Worm (Caenorhabditis elegans) whole organism, L1 larva: ENCODE measurements around the gene smc-3.

Experiments used
- C04F5.9 ChIP-seq: sonication (generic microtip); optimal IDR thresholded peaks from 2 replicates; lab custom pipeline; 2016; ENCODE audit warnings: missing genetic modification characterization, missing compliant biosample characterization
- C16A3.4 ChIP-seq: fragments of 150-350 bp; optimal IDR thresholded peaks from 2 replicates; lab custom pipeline; 2014; ENCODE audit warnings: missing biosample characterization, missing genetic modification characterization
- F16B12.6 ChIP-seq: fragments of 150-350 bp; optimal IDR thresholded peaks from 2 replicates; lab custom pipeline; 2014; ENCODE audit warnings: missing biosample characterization, missing genetic modification characterization
- aha-1 ChIP-seq: fragments of 150-350 bp; optimal IDR thresholded peaks from 2 replicates; lab custom pipeline; 2014; ENCODE audit warnings: missing biosample characterization, missing genetic modification characterization
- ama-1 ChIP-seq: fragments of 150-350 bp; optimal IDR thresholded peaks from 2 replicates; lab custom pipeline; 2014
- ceh-82 ChIP-seq, 3 experiments: fragments of 150-350 bp in 1 of 3; sonication (generic microtip) in 2 of 3; optimal IDR thresholded peaks; 2 replicates each; lab custom pipeline; 2014 to 2017; ENCODE audit warnings: missing biosample characterization in 3 of 3, missing genetic modification characterization in 3 of 3
- ceh-90 ChIP-seq: sonication (generic microtip); optimal IDR thresholded peaks from 2 replicates; lab custom pipeline; 2016; ENCODE audit warnings: missing genetic modification characterization, missing compliant biosample characterization
- dpl-1 ChIP-seq, 3 experiments: fragments of 150-350 bp in 2 of 3; sonication (generic microtip) in 1 of 3; optimal IDR thresholded peaks; 2 replicates each; lab custom pipeline; 2014 to 2017; ENCODE audit warnings: missing biosample characterization in 3 of 3, missing genetic modification characterization in 3 of 3, missing genetic modification reagents in 3 of 3
- dsc-1 ChIP-seq: sonication (generic microtip); optimal IDR thresholded peaks from 2 replicates; lab custom pipeline; 2016; ENCODE audit warnings: mild to moderate bottlenecking, missing genetic modification characterization, missing compliant biosample characterization
- efl-1 ChIP-seq, 4 experiments: fragments of 150-350 bp; optimal IDR thresholded peaks in 3 of 4; peaks in 1 of 4; 1 replicate in 1 of 4; 2 replicates in 3 of 4; lab custom pipeline; 2014; ENCODE audit warnings: missing biosample characterization in 2 of 4, missing genetic modification characterization in 2 of 4, missing genetic modification reagents in 2 of 4
- egl-13 ChIP-seq: sonication (generic microtip); optimal IDR thresholded peaks from 2 replicates; lab custom pipeline; 2016; ENCODE audit warnings: missing genotype, missing genetic modification reagents, missing genetic modification characterization, missing compliant biosample characterization
- elt-2 ChIP-seq: sonication (generic microtip); optimal IDR thresholded peaks from 2 replicates; lab custom pipeline; 2016; ENCODE audit warnings: missing genetic modification characterization, mild to moderate bottlenecking, inconsistent platforms, missing compliant biosample characterization, missing genetic modification reagents
- ets-5 ChIP-seq: fragments of 200-800 bp; sonication (Bioruptor generic); IDR thresholded peaks from 2 replicates; pipeline ENCODE4 v1.3.6; 2022; ENCODE audit warnings: missing genetic modification characterization, missing compliant biosample characterization
- fkh-4 ChIP-seq: sonication (generic microtip); optimal IDR thresholded peaks from 2 replicates; lab custom pipeline; 2016; ENCODE audit warnings: missing compliant biosample characterization, missing genetic modification characterization, borderline replicate concordance
- fkh-8 ChIP-seq: sonication (generic microtip); optimal IDR thresholded peaks from 2 replicates; lab custom pipeline; 2016; ENCODE audit warnings: mild to moderate bottlenecking, missing genetic modification characterization, missing compliant biosample characterization
- hlh-17 ChIP-seq: fragments of 200-800 bp; sonication (Bioruptor generic); optimal IDR thresholded peaks from 2 replicates; lab custom pipeline; 2018; ENCODE audit warnings: missing genetic modification characterization, mild to moderate bottlenecking, missing compliant biosample characterization, moderate library complexity, borderline replicate concordance
- hpl-2 ChIP-seq: fragments of 150-350 bp; optimal IDR thresholded peaks from 2 replicates; lab custom pipeline; 2014; ENCODE audit warnings: missing biosample characterization, missing genetic modification reagents, missing genetic modification characterization
- irx-1 ChIP-seq: sonication (generic microtip); optimal IDR thresholded peaks from 2 replicates; lab custom pipeline; 2016; ENCODE audit warnings: missing genetic modification characterization, missing compliant biosample characterization
- isw-1 ChIP-seq: fragments of 200-800 bp; sonication (Bioruptor generic); IDR thresholded peaks from 2 replicates; pipeline ENCODE4 v1.3.6; 2022; ENCODE audit warnings: missing genetic modification characterization, missing compliant biosample characterization
- lin-15B ChIP-seq: fragments of 150-350 bp; sonication (generic microtip); optimal IDR thresholded peaks from 3 replicates; lab custom pipeline; 2014; ENCODE audit warnings: missing biosample characterization, missing genetic modification characterization
- lin-35 ChIP-seq, 2 experiments: fragments of 150-350 bp; optimal IDR thresholded peaks; 2 replicates each; lab custom pipeline; 2014; ENCODE audit warnings: missing biosample characterization in 2 of 2, missing genetic modification characterization in 2 of 2, missing genetic modification reagents in 2 of 2
- lir-3 ChIP-seq: sonication (generic microtip); optimal IDR thresholded peaks from 2 replicates; lab custom pipeline; 2016; ENCODE audit warnings: mild to moderate bottlenecking, missing genetic modification characterization, moderate library complexity, missing compliant biosample characterization; ENCODE audit not compliant: poor library complexity
- lsy-2 ChIP-seq, 2 experiments: fragments of 150-350 bp; optimal IDR thresholded peaks; 2 replicates each; lab custom pipeline; 2014; ENCODE audit warnings: missing biosample characterization in 2 of 2, missing genetic modification characterization in 2 of 2
- mab-9 ChIP-seq: fragments of 200-800 bp; sonication (Bioruptor generic); IDR thresholded peaks from 2 replicates; pipeline ENCODE4 v1.3.6; 2022; ENCODE audit warnings: missing genetic modification reagents, missing genetic modification characterization, missing compliant biosample characterization
- mdl-1 ChIP-seq, 2 experiments: fragments of 150-350 bp; optimal IDR thresholded peaks; 2 replicates each; lab custom pipeline; 2014 to 2017; ENCODE audit warnings: missing biosample characterization in 2 of 2, missing genetic modification characterization in 2 of 2, inconsistent platforms in 1 of 2
- mep-1 ChIP-seq: fragments of 150-350 bp; optimal IDR thresholded peaks from 2 replicates; lab custom pipeline; 2014; ENCODE audit warnings: missing biosample characterization, missing genetic modification characterization
- nhr-19 ChIP-seq: fragments of 200-800 bp; sonication (Bioruptor generic); conservative IDR thresholded peaks from 2 replicates; pipeline ENCODE4 v1.3.6; 2022; ENCODE audit warnings: missing genetic modification characterization, missing compliant biosample characterization
- nhr-71 ChIP-seq: sonication (generic microtip); optimal IDR thresholded peaks from 2 replicates; lab custom pipeline; 2016; ENCODE audit warnings: mild to moderate bottlenecking, missing genetic modification characterization, moderate library complexity, missing compliant biosample characterization
- nhr-76 ChIP-seq: sonication (generic microtip); optimal IDR thresholded peaks from 2 replicates; lab custom pipeline; 2017; ENCODE audit warnings: missing biosample characterization, missing genetic modification characterization
- nhr-85 ChIP-seq: sonication (generic microtip); peaks from one replicate; lab custom pipeline; 2016; ENCODE audit warnings: missing genetic modification characterization, inconsistent platforms, missing compliant biosample characterization
- nhr-90 ChIP-seq: sonication (generic microtip); optimal IDR thresholded peaks from 2 replicates; lab custom pipeline; 2016; ENCODE audit warnings: mild to moderate bottlenecking, missing genetic modification characterization, missing compliant biosample characterization; ENCODE audit not compliant: poor library complexity
- pax-3 ChIP-seq: fragments of 200-800 bp; sonication (Bioruptor generic); optimal IDR thresholded peaks from 2 replicates; lab custom pipeline; 2018; ENCODE audit warnings: mild to moderate bottlenecking, missing genetic modification characterization, moderate library complexity, missing compliant biosample characterization
- pqm-1 ChIP-seq: sonication (generic microtip); optimal IDR thresholded peaks from 3 replicates; lab custom pipeline; 2017; ENCODE audit warnings: missing biosample characterization, missing genetic modification characterization
- snu-23 ChIP-seq: sonication (generic microtip); optimal IDR thresholded peaks from 2 replicates; lab custom pipeline; 2016; ENCODE audit warnings: missing genetic modification characterization, missing compliant biosample characterization
- sup-37 ChIP-seq: fragments of 200-800 bp; sonication (Bioruptor generic); optimal IDR thresholded peaks from 2 replicates; lab custom pipeline; 2018; ENCODE audit warnings: mild to moderate bottlenecking, missing genetic modification characterization, missing compliant biosample characterization
- tbx-2 ChIP-seq: sonication (generic microtip); optimal IDR thresholded peaks from 2 replicates; lab custom pipeline; 2016; ENCODE audit warnings: missing genetic modification characterization, missing compliant biosample characterization
- tlp-1 ChIP-seq: fragments of 150-350 bp; optimal IDR thresholded peaks from 2 replicates; lab custom pipeline; 2014; ENCODE audit warnings: missing biosample characterization, missing genetic modification characterization
- unc-86 ChIP-seq: sonication (generic microtip); optimal IDR thresholded peaks from 2 replicates; lab custom pipeline; 2016; ENCODE audit warnings: missing genetic modification characterization, missing compliant biosample characterization
- unc-98 ChIP-seq: fragments of 200-800 bp; sonication (Bioruptor generic); IDR thresholded peaks from 2 replicates; pipeline ENCODE4 v1.3.6; 2022; ENCODE audit warnings: missing genetic modification characterization, missing compliant biosample characterization
- xbp-1 ChIP-seq: sonication (generic microtip); optimal IDR thresholded peaks from 2 replicates; lab custom pipeline; 2016; ENCODE audit warnings: missing genetic modification characterization, missing compliant biosample characterization
- zag-1 ChIP-seq: fragments of 150-350 bp; optimal IDR thresholded peaks from 2 replicates; lab custom pipeline; 2014; ENCODE audit warnings: missing biosample characterization, missing genetic modification characterization
- ztf-11 ChIP-seq, 2 experiments: sonication (generic microtip); optimal IDR thresholded peaks; 2 replicates each; lab custom pipeline; 2016 to 2017; ENCODE audit warnings: missing genetic modification characterization in 2 of 2, missing biosample characterization in 1 of 2, missing compliant biosample characterization in 1 of 2

Gene smc-3

DNA sequence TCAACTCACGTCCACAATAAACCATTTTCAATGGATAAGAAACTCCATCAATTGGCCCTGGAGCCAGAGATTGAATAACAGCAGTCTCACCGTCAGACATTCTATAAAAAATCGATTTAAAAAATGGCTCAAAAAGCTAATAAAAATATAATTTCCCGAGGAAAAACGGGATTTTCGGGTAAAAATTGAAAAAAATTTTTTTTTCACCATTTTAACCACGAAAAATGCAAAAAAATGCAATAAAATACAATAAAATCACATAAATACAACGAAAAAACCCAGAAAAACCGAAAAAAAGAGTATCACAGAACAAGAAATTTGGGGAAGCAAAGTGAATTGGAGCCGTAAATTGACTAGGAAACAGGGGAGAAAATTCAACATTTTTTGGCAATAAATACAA, 11.9 kb upstream of the smc-3 start, which contains the start of gene Y47D3A.21:
Gene Y47D3A.21, minus strand, starts transcription at position 101 of the 400 bp plus-strand sequence.
- TF ChIP-seq efl-1 (optimal IDR thresholded peaks at IDR 0.05; lab: Kevin White, UChicago) (no peak), efl-1 (GFP tag; optimal IDR thresholded peaks at IDR 0.05 in 1 of 2; lab: Kevin White, UChicago) (peak in 1 of 2 experiments; percentile 21), ets-5 (GFP tag; lab: Robert Waterston, UW) (no peak)

DNA sequence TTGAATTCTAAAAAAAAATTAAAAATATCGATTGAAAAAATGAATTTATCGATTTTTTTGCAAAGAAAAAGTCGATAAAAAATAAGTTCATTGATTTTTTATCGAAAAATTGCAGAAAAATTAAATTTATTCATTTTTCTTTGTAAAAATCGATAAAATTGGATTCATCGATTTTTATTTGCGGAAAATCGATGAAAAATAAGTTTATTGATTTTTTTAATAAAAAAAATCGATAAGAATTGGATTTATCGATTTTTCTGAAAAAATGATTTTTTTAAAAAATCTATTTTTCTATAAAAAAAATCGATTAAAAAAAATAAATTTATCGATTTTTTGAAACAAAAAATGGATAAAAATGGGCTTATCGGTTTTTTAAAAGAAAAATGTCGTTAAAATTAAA, 10.8 kb upstream of the smc-3 start:
- TF ChIP-seq lir-3 (tag; lab: Kevin White, UChicago), result no peak
- TF ChIP-seq elt-2 (tag; lab: Kevin White, UChicago), result no peak
- no peak for TF ChIP-seq aha-1 (tag; lab: Kevin White, UChicago)
- TF ChIP-seq mdl-1 (tag; optimal IDR thresholded peaks at IDR 0.05; lab: Kevin White, UChicago), result no peak

DNA sequence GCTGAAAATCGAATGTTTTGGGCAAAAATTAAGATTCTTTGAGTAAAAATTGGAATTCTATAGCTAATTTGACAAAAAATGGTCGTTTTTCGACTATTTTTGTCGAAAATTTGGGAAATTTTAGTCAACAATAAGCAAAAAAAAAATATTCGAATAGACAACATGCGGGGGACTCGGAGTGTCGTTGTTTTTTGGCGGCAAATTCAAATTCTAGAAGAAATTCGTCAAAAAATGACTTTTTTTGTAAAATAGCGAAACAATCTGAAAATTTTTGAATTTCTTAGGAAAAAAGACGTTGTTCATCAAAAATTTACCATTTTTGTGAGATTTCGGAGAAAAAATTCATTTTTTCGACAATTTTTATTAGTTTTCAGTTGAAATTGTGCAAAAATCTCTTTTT, 7.1 kb upstream of the smc-3 start:
- peak in 1 of 3 experiments; percentile 54 for TF ChIP-seq dpl-1 (GFP tag; optimal IDR thresholded peaks at IDR 0.05; lab: Kevin White, UChicago)
- peak in 1 of 2 experiments; percentile 39 for TF ChIP-seq lin-35 (GFP tag; optimal IDR thresholded peaks at IDR 0.05; lab: Kevin White, UChicago)
- no peak for TF ChIP-seq zag-1
- TF ChIP-seq pqm-1 (tag; lab: Kevin White, UChicago), result no peak
- peak; percentile 49 to 58 for TF ChIP-seq efl-1 (optimal IDR thresholded peaks at IDR 0.05; lab: Kevin White, UChicago)
- TF ChIP-seq efl-1 (GFP tag; optimal IDR thresholded peaks at IDR 0.05 in 1 of 2; lab: Kevin White, UChicago), result peak; percentile 46 to 95

DNA sequence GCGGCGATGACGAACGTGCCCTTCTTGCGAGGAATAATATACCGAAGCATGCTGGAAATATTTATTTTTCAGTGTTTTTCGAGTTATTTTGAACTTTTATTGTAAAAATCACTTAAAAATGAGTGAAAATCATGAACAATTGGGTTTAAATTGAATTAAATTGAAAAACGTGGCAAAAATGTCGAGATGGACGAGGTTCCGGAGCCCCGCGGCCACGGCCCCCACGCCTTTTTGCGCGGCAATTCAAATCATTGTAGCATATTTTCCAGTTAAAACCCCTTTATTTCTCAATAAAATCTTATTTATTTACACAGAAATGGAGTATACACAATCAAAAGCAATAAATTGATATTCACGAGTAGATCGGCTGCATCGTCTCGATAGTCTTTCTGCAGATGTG, 4.6 kb upstream of the smc-3 start:
- TF ChIP-seq C04F5.9 (tag; lab: Kevin White, UChicago), result peak; percentile 1
- no peak for TF ChIP-seq hpl-2
- TF ChIP-seq xbp-1 (tag; lab: Kevin White, UChicago), result peak; percentile 41
- no peak for TF ChIP-seq tlp-1 (tag; lab: Kevin White, UChicago)
- TF ChIP-seq sup-37, result no peak
- peak; percentile 16 for TF ChIP-seq unc-86 (tag; lab: Kevin White, UChicago)
- TF ChIP-seq isw-1 (GFP tag; lab: Robert Waterston, UW), result peak; percentile 41
- peak; percentile 60 for TF ChIP-seq nhr-90 (tag; lab: Kevin White, UChicago)
- peak; percentile 19; the same call in 1 of the 2 replicates for TF ChIP-seq mab-9 (GFP tag; lab: Robert Waterston, UW)
- no peak for TF ChIP-seq C16A3.4 (tag; lab: Kevin White, UChicago)
- peak in 1 of 2 experiments; percentile 67 for TF ChIP-seq ztf-11 (tag; optimal IDR thresholded peaks at IDR 0.05; lab: Kevin White, UChicago)
- peak; percentile 88 for TF ChIP-seq ceh-90
- peak; percentile 62 to 90 for TF ChIP-seq efl-1 (optimal IDR thresholded peaks at IDR 0.05; lab: Kevin White, UChicago)
- peak; percentile 91 to 98 for TF ChIP-seq efl-1 (GFP tag; optimal IDR thresholded peaks at IDR 0.05 in 1 of 2; lab: Kevin White, UChicago)
- peak; percentile 25 for TF ChIP-seq nhr-19
- TF ChIP-seq ceh-82 (tag; optimal IDR thresholded peaks at IDR 0.05; lab: Kevin White, UChicago), result peak in 1 of 3 experiments; percentile 53
- TF ChIP-seq lin-15B (tag; lab: Kevin White, UChicago), result peak; percentile 11
- TF ChIP-seq hlh-17, result no peak
- no peak for TF ChIP-seq ama-1 (lab: Kevin White, UChicago)
- peak; percentile 89 to 92 for TF ChIP-seq lin-35 (GFP tag; optimal IDR thresholded peaks at IDR 0.05; lab: Kevin White, UChicago)
- peak; percentile 26 for TF ChIP-seq snu-23 (GFP tag; lab: Kevin White, UChicago)
- peak; percentile 65 for TF ChIP-seq unc-98
- peak; percentile 81 to 90 (median 85) for TF ChIP-seq dpl-1 (GFP tag; optimal IDR thresholded peaks at IDR 0.05; lab: Kevin White, UChicago)
- peak; percentile 53 for TF ChIP-seq pax-3 (tag; lab: Kevin White, UChicago)
- TF ChIP-seq nhr-71 (tag; lab: Kevin White, UChicago), result no peak
- peak; percentile 50 to 54 for TF ChIP-seq lsy-2 (tag; optimal IDR thresholded peaks at IDR 0.05; lab: Kevin White, UChicago)
- TF ChIP-seq irx-1 (tag; lab: Kevin White, UChicago), result peak; percentile 68
- TF ChIP-seq fkh-8 (tag; lab: Kevin White, UChicago), result peak; percentile 13
- peak; percentile 22 for TF ChIP-seq F16B12.6 (tag; lab: Kevin White, UChicago)
- TF ChIP-seq nhr-85 (tag; lab: Kevin White, UChicago), result peak; percentile 86
- TF ChIP-seq elt-2 (tag; lab: Kevin White, UChicago), result no peak
- no peak for TF ChIP-seq nhr-76 (tag; lab: Kevin White, UChicago)
- TF ChIP-seq egl-13 (tag; lab: Kevin White, UChicago), result peak; percentile 48
- TF ChIP-seq mep-1 (tag; lab: Kevin White, UChicago), result peak; percentile 18
- TF ChIP-seq dsc-1 (tag; lab: Kevin White, UChicago), result peak; percentile 57
- TF ChIP-seq fkh-4, result peak; percentile 64
- TF ChIP-seq tbx-2, result peak; percentile 70
- TF ChIP-seq, all 84 proteins: peak for 27
